Worm (Caenorhabditis elegans) whole organism, mixed stage, embryonic: ENCODE results near the gene fbxa-28.

Source experiments
- M03D4.4 ChIP-seq: sonication (generic microtip); optimal IDR thresholded peaks from 2 replicates; lab custom pipeline; 2017; ENCODE audit warnings: mild to moderate bottlenecking, missing genetic modification characterization, missing compliant biosample characterization
- blmp-1 ChIP-seq: fragments of 150-350 bp; optimal IDR thresholded peaks from 2 replicates; lab custom pipeline; 2014; ENCODE audit warnings: missing biosample characterization, missing genetic modification characterization
- ceh-39 ChIP-seq: fragments of 150-350 bp; optimal IDR thresholded peaks from 2 replicates; lab custom pipeline; 2014; ENCODE audit warnings: missing biosample characterization, missing genetic modification characterization
- ceh-43 ChIP-seq: fragments of 200-800 bp; sonication (Bioruptor generic); optimal IDR thresholded peaks from 2 replicates; lab custom pipeline; 2018; ENCODE audit warnings: mild to moderate bottlenecking, missing genetic modification characterization, moderate library complexity, missing compliant biosample characterization
- ceh-83 ChIP-seq: fragments of 200-800 bp; sonication (Bioruptor generic); optimal IDR thresholded peaks from 2 replicates; lab custom pipeline; 2018; ENCODE audit warnings: mild to moderate bottlenecking, missing genetic modification characterization, missing compliant biosample characterization
- ces-1 ChIP-seq: fragments of 150-350 bp; optimal IDR thresholded peaks from 2 replicates; lab custom pipeline; 2014; ENCODE audit warnings: missing biosample characterization, missing genetic modification reagents, missing genetic modification characterization
- cnd-1 ChIP-seq: fragments of 200-800 bp; sonication (Bioruptor generic); optimal IDR thresholded peaks from 2 replicates; lab custom pipeline; 2018; ENCODE audit warnings: mild to moderate bottlenecking, missing genetic modification characterization, missing compliant biosample characterization
- drap-1 ChIP-seq: fragments of 200-800 bp; sonication (Bioruptor generic); optimal IDR thresholded peaks from 3 replicates; lab custom pipeline; 2018; ENCODE audit warnings: mild to moderate bottlenecking, missing genetic modification characterization, missing compliant biosample characterization
- elt-1 ChIP-seq: sonication (generic microtip); optimal IDR thresholded peaks from 2 replicates; lab custom pipeline; 2017; ENCODE audit warnings: missing genetic modification characterization, mild to moderate bottlenecking, missing compliant biosample characterization, antibody characterized with exemption, moderate library complexity, borderline replicate concordance; ENCODE audit not compliant: insufficient read depth
- flh-1 ChIP-seq: fragments of 200-800 bp; sonication (Bioruptor generic); optimal IDR thresholded peaks from 2 replicates; lab custom pipeline; 2018; ENCODE audit warnings: mild to moderate bottlenecking, missing genetic modification characterization, moderate library complexity, missing compliant biosample characterization
- ham-2 ChIP-seq: fragments of 200-800 bp; sonication (Bioruptor generic); optimal IDR thresholded peaks from 2 replicates; lab custom pipeline; 2018; ENCODE audit warnings: mild to moderate bottlenecking, missing genetic modification characterization, missing compliant biosample characterization
- hlh-1 ChIP-seq: fragments of 150-350 bp; optimal IDR thresholded peaks from 2 replicates; lab custom pipeline; 2014; ENCODE audit warnings: missing biosample characterization, missing genetic modification reagents, missing genetic modification characterization
- lin-32 ChIP-seq: fragments of 200-800 bp; sonication (Bioruptor generic); optimal IDR thresholded peaks from 2 replicates; lab custom pipeline; 2018; ENCODE audit warnings: mild to moderate bottlenecking, missing genetic modification characterization, missing compliant biosample characterization
- lsy-2 ChIP-seq: fragments of 150-350 bp; optimal IDR thresholded peaks from 2 replicates; lab custom pipeline; 2014; ENCODE audit warnings: missing biosample characterization, missing genetic modification characterization
- mep-1 ChIP-seq: fragments of 150-350 bp; optimal IDR thresholded peaks from 2 replicates; lab custom pipeline; 2017; ENCODE audit warnings: missing biosample characterization, missing genetic modification reagents, missing genetic modification characterization, inconsistent platforms
- nhr-12 ChIP-seq: fragments of 150-350 bp; optimal IDR thresholded peaks from 2 replicates; lab custom pipeline; 2014; ENCODE audit warnings: missing biosample characterization, missing genetic modification characterization
- nhr-28 ChIP-seq: fragments of 150-350 bp; optimal IDR thresholded peaks from 2 replicates; lab custom pipeline; 2014; ENCODE audit warnings: missing biosample characterization, missing genetic modification characterization
- nhr-76 ChIP-seq: sonication (generic microtip); optimal IDR thresholded peaks from 2 replicates; lab custom pipeline; 2017; ENCODE audit warnings: missing biosample characterization, missing genetic modification characterization
- snpc-4 ChIP-seq: fragments of 150-350 bp; optimal IDR thresholded peaks from 2 replicates; lab custom pipeline; 2014; ENCODE audit warnings: missing biosample characterization, missing genetic modification characterization
- sptf-1 ChIP-seq: sonication (generic microtip); optimal IDR thresholded peaks from 2 replicates; lab custom pipeline; 2017; ENCODE audit warnings: mild to moderate bottlenecking, missing genetic modification characterization, moderate library complexity, missing compliant biosample characterization
- tbx-8 ChIP-seq: fragments of 200-800 bp; sonication (Bioruptor generic); optimal IDR thresholded peaks from 2 replicates; lab custom pipeline; 2018; ENCODE audit warnings: mild to moderate bottlenecking, missing genetic modification characterization, moderate library complexity, missing compliant biosample characterization
- unc-120 ChIP-seq: sonication (generic microtip); optimal IDR thresholded peaks from 2 replicates; lab custom pipeline; 2017; ENCODE audit warnings: missing genetic modification characterization, missing compliant biosample characterization; ENCODE audit not compliant: poor library complexity, severe bottlenecking
- unc-39 ChIP-seq: fragments of 150-350 bp; optimal IDR thresholded peaks from 2 replicates; lab custom pipeline; 2014; ENCODE audit warnings: missing biosample characterization, missing genetic modification characterization
- zip-8 ChIP-seq: fragments of 150-350 bp; optimal IDR thresholded peaks from 2 replicates; lab custom pipeline; 2014; ENCODE audit warnings: missing biosample characterization, missing genetic modification characterization

The fbxa-28 gene

ce11 chrIII:1303414-1303813 lies 5.7 kb downstream of the fbxa-28 start, which contains the start of gene fbxa-75:
fbxa-75 (plus strand) TSS chrIII:1303714.
- no peak for TF ChIP-seq hlh-1
- TF ChIP-seq lin-32 (GFP tag; lab: Kevin White, UChicago): no peak
- TF ChIP-seq elt-1 (tag; lab: Kevin White, UChicago): no peak

ce11 chrIII:1307333-1307732 lies 9.6 kb downstream of the fbxa-28 start:
- TF ChIP-seq ces-1 (no peak), lin-32 (GFP tag; lab: Kevin White, UChicago) (no peak), M03D4.4 (tag; lab: Kevin White, UChicago) (no peak), cnd-1 (tag; lab: Kevin White, UChicago) (no peak)
- TF ChIP-seq, all 35 proteins: peak for 0

- no peak for TF ChIP-seq flh-1 (GFP tag; lab: Kevin White, UChicago)
- no peak for TF ChIP-seq nhr-12 (tag; lab: Kevin White, UChicago)
- no peak for TF ChIP-seq snpc-4
- no peak for TF ChIP-seq ceh-83
- TF ChIP-seq tbx-8 (GFP tag; lab: Kevin White, UChicago): no peak
- no peak for TF ChIP-seq elt-1 (tag; lab: Kevin White, UChicago)
- TF ChIP-seq M03D4.4 (tag; lab: Kevin White, UChicago): no peak
Observed at ce11 chrIII:1308209-1308608, 10.5 kb downstream of the fbxa-28 start, which contains the start of gene fbxa-79. fbxa-79 (minus strand) TSS chrIII:1308294.

- TF ChIP-seq lsy-2 (tag; lab: Kevin White, UChicago): no peak
Observed at ce11 chrIII:1308887-1309286, 11.2 kb downstream of the fbxa-28 start, which contains the start of gene Y82E9BL.12. Y82E9BL.12 (plus strand) TSS chrIII:1309187.

ce11 chrIII:1311367-1311766 lies 13.7 kb downstream of the fbxa-28 start:
- TF ChIP-seq hlh-1: no peak
- no peak for TF ChIP-seq zip-8
- TF ChIP-seq lin-32 (GFP tag; lab: Kevin White, UChicago): no peak

- TF ChIP-seq nhr-12 (tag; lab: Kevin White, UChicago): no peak
- no peak for TF ChIP-seq unc-120 (tag; lab: Kevin White, UChicago)
- no peak for TF ChIP-seq elt-1 (tag; lab: Kevin White, UChicago)
- TF ChIP-seq blmp-1 (tag; lab: Kevin White, UChicago): no peak
- no peak for TF ChIP-seq mep-1 (tag; lab: Kevin White, UChicago)
- no peak for TF ChIP-seq ceh-83
- no peak for TF ChIP-seq sptf-1
Observed at ce11 chrIII:1314283-1314682, 16.6 kb downstream of the fbxa-28 start.

- no peak for TF ChIP-seq ham-2 (GFP tag; lab: Kevin White, UChicago)
- TF ChIP-seq drap-1 (GFP tag; lab: Kevin White, UChicago): no peak
- TF ChIP-seq ceh-43 (GFP tag; lab: Kevin White, UChicago): no peak
- no peak for TF ChIP-seq blmp-1 (tag; lab: Kevin White, UChicago)
- no peak for TF ChIP-seq nhr-28 (tag; lab: Kevin White, UChicago)
- TF ChIP-seq lin-32 (GFP tag; lab: Kevin White, UChicago): no peak
- TF ChIP-seq ces-1: no peak
Observed at ce11 chrIII:1315038-1315437, 17.3 kb downstream of the fbxa-28 start, which contains the start of the genes fbxa-80 and fbxa-19. fbxa-80 (minus strand) TSS chrIII:1315210. fbxa-19 (plus strand) TSS chrIII:1315401.

ce11 chrIII:1321561-1321960 lies 23.9 kb downstream of the fbxa-28 start, which contains the start of gene fbxa-15:
fbxa-15 (minus strand) TSS chrIII:1321661.
- TF ChIP-seq sptf-1: no peak
- no peak for TF ChIP-seq M03D4.4 (tag; lab: Kevin White, UChicago)
- no peak for TF ChIP-seq unc-120 (tag; lab: Kevin White, UChicago)
- no peak for TF ChIP-seq ceh-43 (GFP tag; lab: Kevin White, UChicago)
- TF ChIP-seq lin-32 (GFP tag; lab: Kevin White, UChicago): no peak
- TF ChIP-seq unc-39 (tag; lab: Kevin White, UChicago): no peak
- TF ChIP-seq lsy-2 (tag; lab: Kevin White, UChicago): no peak
- TF ChIP-seq nhr-12 (tag; lab: Kevin White, UChicago): no peak
- TF ChIP-seq nhr-76 (tag; lab: Kevin White, UChicago): no peak
- TF ChIP-seq flh-1 (GFP tag; lab: Kevin White, UChicago): no peak
- no peak for TF ChIP-seq ceh-39
- TF ChIP-seq mep-1 (tag; lab: Kevin White, UChicago): no peak
